Fruit fly (Drosophila melanogaster) whole organism, prepupa: ENCODE results near the gene Oct-TyrR.

Experiments used
- CG16779 ChIP-seq: fragments of 200-800 bp; sonication (Bioruptor generic); optimal IDR thresholded peaks from 3 replicates; lab custom pipeline; 2017; ENCODE audit warnings: missing biosample characterization, mild to moderate bottlenecking, missing genetic modification characterization
- CG32006 ChIP-seq: fragments of 200-800 bp; sonication (Bioruptor generic); optimal IDR thresholded peaks from 3 replicates; lab custom pipeline; 2017; ENCODE audit warnings: missing biosample characterization, mild to moderate bottlenecking, missing genetic modification characterization
- CG6163 ChIP-seq: fragments of 200-800 bp; sonication (Bioruptor generic); IDR thresholded peaks from 3 replicates; pipeline ENCODE4 v1.3.6; 2022; ENCODE audit warnings: missing biosample characterization, missing genetic modification characterization
- CG6276 ChIP-seq: fragments of 200-800 bp; sonication (Bioruptor generic); optimal IDR thresholded peaks from 2 replicates; lab custom pipeline; 2017; ENCODE audit warnings: missing biosample characterization, mild to moderate bottlenecking, missing genetic modification characterization
- CG6808 ChIP-seq: fragments of 200-800 bp; sonication (Bioruptor generic); optimal IDR thresholded peaks from 3 replicates; lab custom pipeline; 2017; ENCODE audit warnings: missing biosample characterization, missing genetic modification characterization, mild to moderate bottlenecking, moderate library complexity, missing genetic modification reagents
- CG8319 ChIP-seq: fragments of 200-800 bp; sonication (Bioruptor generic); optimal IDR thresholded peaks from 3 replicates; lab custom pipeline; 2016; ENCODE audit warnings: missing biosample characterization, missing genetic modification characterization
- Eip78C ChIP-seq: fragments of 200-800 bp; sonication (Bioruptor generic); peaks from one replicate; lab custom pipeline; 2016; ENCODE audit warnings: missing biosample characterization, missing genetic modification characterization
- Eip93F ChIP-seq: fragments of 200-800 bp; sonication (Bioruptor generic); optimal IDR thresholded peaks from 2 replicates; lab custom pipeline; 2016; ENCODE audit warnings: missing biosample characterization, mild to moderate bottlenecking, missing genetic modification characterization
- Ets21C ChIP-seq: fragments of 200-800 bp; sonication (Bioruptor generic); optimal IDR thresholded peaks from 3 replicates; lab custom pipeline; 2016; ENCODE audit warnings: missing biosample characterization, missing genetic modification characterization
- Ets96B ChIP-seq: fragments of 200-800 bp; optimal IDR thresholded peaks from 2 replicates; lab custom pipeline; 2019; ENCODE audit warnings: missing biosample characterization, mild to moderate bottlenecking, missing genetic modification characterization, moderate library complexity
- Hr38 ChIP-seq: sonication (Bioruptor generic); optimal IDR thresholded peaks from 2 replicates; lab custom pipeline; 2016; ENCODE audit warnings: missing biosample characterization, missing genetic modification characterization
- OdsH ChIP-seq: fragments of 200-800 bp; sonication (Bioruptor generic); optimal IDR thresholded peaks from 3 replicates; lab custom pipeline; 2016; ENCODE audit warnings: missing biosample characterization, missing genetic modification characterization
- Sox15 ChIP-seq: fragments of 200-800 bp; sonication (Bioruptor generic); optimal IDR thresholded peaks from 3 replicates; lab custom pipeline; 2016; ENCODE audit warnings: missing biosample characterization, missing genetic modification characterization
- achi ChIP-seq: fragments of 200-800 bp; sonication (Bioruptor generic); optimal IDR thresholded peaks from 3 replicates; lab custom pipeline; 2016; ENCODE audit warnings: missing biosample characterization, missing genetic modification characterization
- eg ChIP-seq: fragments of 200-800 bp; sonication (Bioruptor generic); IDR thresholded peaks from 3 replicates; pipeline ENCODE4 v1.3.6; 2022; ENCODE audit warnings: missing biosample characterization, missing genetic modification characterization
- esn ChIP-seq: fragments of 200-800 bp; sonication (Bioruptor generic); optimal IDR thresholded peaks from 2 replicates; lab custom pipeline; 2016; ENCODE audit warnings: missing biosample characterization, mild to moderate bottlenecking, missing genetic modification characterization, moderate library complexity
- lz ChIP-seq: fragments of 200-800 bp; sonication (Bioruptor generic); optimal IDR thresholded peaks from 3 replicates; lab custom pipeline; 2016; ENCODE audit warnings: missing biosample characterization, missing genetic modification characterization
- spab ChIP-seq: fragments of 200-800 bp; sonication (Bioruptor generic); optimal IDR thresholded peaks from 2 replicates; lab custom pipeline; 2017; ENCODE audit warnings: missing biosample characterization, mild to moderate bottlenecking, missing genetic modification characterization, missing genetic modification reagents
- topi ChIP-seq: fragments of 200-800 bp; sonication (Bioruptor generic); optimal IDR thresholded peaks from 3 replicates; lab custom pipeline; 2016; ENCODE audit warnings: missing biosample characterization, missing genetic modification characterization

The Oct-TyrR gene

dm6 chr3L:22106704-22107103 is 71.9 kb downstream of the Oct-TyrR start (continued):
- TF ChIP-seq CG6808 (GFP tag; lab: Kevin White, UChicago) (peak; percentile 8), topi (GFP tag; lab: Kevin White, UChicago) (peak; percentile 15), CG32006 (GFP tag; lab: Kevin White, UChicago) (peak; percentile 81), OdsH (GFP tag; lab: Kevin White, UChicago) (peak; percentile 10), Ets96B (tag; lab: Kevin White, UChicago) (peak; percentile 7), eg (no peak), CG8319 (no peak), achi (GFP tag; lab: Kevin White, UChicago) (peak; percentile 33), CG6276 (peak; percentile 52), CG6163 (GFP tag; lab: Robert Waterston, UW) (no peak; the same call in 2 of the 3 replicates), esn (GFP tag; lab: Kevin White, UChicago) (no peak)

dm6 chr3L:22109903-22110302 is 75.1 kb downstream of the Oct-TyrR start:
- TF ChIP-seq spab (GFP tag; lab: Kevin White, UChicago): no peak
- TF ChIP-seq CG32006 (GFP tag; lab: Kevin White, UChicago): peak; percentile 7
- peak; percentile 53 for TF ChIP-seq Eip78C (GFP tag; lab: Kevin White, UChicago)
- TF ChIP-seq, all 60 proteins: peak for 2

dm6 chr3L:22113186-22113585 is 78.4 kb downstream of the Oct-TyrR start:
- TF ChIP-seq CG16779 (tag; lab: Kevin White, UChicago): no peak
- no peak for TF ChIP-seq Hr38 (GFP tag; lab: Kevin White, UChicago)
- TF ChIP-seq Sox15 (GFP tag; lab: Kevin White, UChicago): no peak
- no peak for TF ChIP-seq CG6808 (GFP tag; lab: Kevin White, UChicago)
- no peak for TF ChIP-seq Eip93F (GFP tag; lab: Kevin White, UChicago)
- TF ChIP-seq Ets21C (GFP tag; lab: Kevin White, UChicago): no peak
- no peak for TF ChIP-seq lz (GFP tag; lab: Kevin White, UChicago)
